Worm (Caenorhabditis elegans): ENCODE results near the gene F38B6.7.
A peak's percentile ranks its signal among the peaks of the same experiment; 100 is the strongest.

- TF ChIP-seq ztf-11 (tag; optimal IDR thresholded peaks at IDR 0.05) (no peak), elt-1 (tag; optimal IDR thresholded peaks at IDR 0.05) (peak; percentile 25), nhr-11 (tag; optimal IDR thresholded peaks at IDR 0.05) (no peak), nhr-77 (tag; optimal IDR thresholded peaks at IDR 0.05) (no peak), ceh-82 (tag; optimal IDR thresholded peaks at IDR 0.05) (no peak), lin-11 (tag; optimal IDR thresholded peaks at IDR 0.05) (no peak), zag-1 (tag; optimal IDR thresholded peaks at IDR 0.05) (no peak)
Observed at ce11 chrX:6669366-6669765, 28.8 kb downstream of the F38B6.7 start.

Measured in whole organism, L2 larva.